Worm (Caenorhabditis elegans) whole organism, L1 larva: ENCODE data around the gene F19C6.3.

Source experiments
- C04F5.9 ChIP-seq: sonication (generic microtip); optimal IDR thresholded peaks from 2 replicates; lab custom pipeline; 2016; ENCODE audit warnings: missing genetic modification characterization, missing compliant biosample characterization
- C16A3.4 ChIP-seq: fragments of 150-350 bp; optimal IDR thresholded peaks from 2 replicates; lab custom pipeline; 2014; ENCODE audit warnings: missing biosample characterization, missing genetic modification characterization
- F16B12.6 ChIP-seq: fragments of 150-350 bp; optimal IDR thresholded peaks from 2 replicates; lab custom pipeline; 2014; ENCODE audit warnings: missing biosample characterization, missing genetic modification characterization
- blmp-1 ChIP-seq: fragments of 150-350 bp; optimal IDR thresholded peaks from 2 replicates; lab custom pipeline; 2014; ENCODE audit warnings: missing biosample characterization, missing genetic modification characterization
- ceh-82 ChIP-seq, 3 experiments: fragments of 150-350 bp in 1 of 3; sonication (generic microtip) in 2 of 3; optimal IDR thresholded peaks; 2 replicates each; lab custom pipeline; 2014 to 2017; ENCODE audit warnings: missing biosample characterization in 3 of 3, missing genetic modification characterization in 3 of 3
- ceh-88 ChIP-seq: fragments of 200-800 bp; sonication (Bioruptor generic); IDR thresholded peaks from 2 replicates; pipeline ENCODE4 v1.3.6; 2022; ENCODE audit warnings: missing genetic modification characterization, missing compliant biosample characterization
- ces-1 ChIP-seq: fragments of 150-350 bp; optimal IDR thresholded peaks from 2 replicates; lab custom pipeline; 2014; ENCODE audit warnings: missing biosample characterization, missing genetic modification reagents, missing genetic modification characterization
- dpl-1 ChIP-seq, 3 experiments: fragments of 150-350 bp in 2 of 3; sonication (generic microtip) in 1 of 3; optimal IDR thresholded peaks; 2 replicates each; lab custom pipeline; 2014 to 2017; ENCODE audit warnings: missing biosample characterization in 3 of 3, missing genetic modification characterization in 3 of 3, missing genetic modification reagents in 3 of 3
- efl-1 ChIP-seq, 4 experiments: fragments of 150-350 bp; optimal IDR thresholded peaks in 3 of 4; peaks in 1 of 4; 1 replicate in 1 of 4; 2 replicates in 3 of 4; lab custom pipeline; 2014; ENCODE audit warnings: missing biosample characterization in 2 of 4, missing genetic modification characterization in 2 of 4, missing genetic modification reagents in 2 of 4
- efl-3 ChIP-seq: fragments of 200-800 bp; sonication (Bioruptor generic); optimal IDR thresholded peaks from 2 replicates; lab custom pipeline; 2018; ENCODE audit warnings: mild to moderate bottlenecking, missing genetic modification characterization, missing compliant biosample characterization
- egl-13 ChIP-seq: sonication (generic microtip); optimal IDR thresholded peaks from 2 replicates; lab custom pipeline; 2016; ENCODE audit warnings: missing genotype, missing genetic modification reagents, missing genetic modification characterization, missing compliant biosample characterization
- egl-27 ChIP-seq, 2 experiments: fragments of 150-350 bp in 1 of 2; sonication (generic microtip); optimal IDR thresholded peaks; 3 replicates each; lab custom pipeline; 2017 to 2018; ENCODE audit warnings: missing biosample characterization in 2 of 2, missing genetic modification characterization in 2 of 2, missing genetic modification reagents in 2 of 2
- elt-2 ChIP-seq: sonication (generic microtip); optimal IDR thresholded peaks from 2 replicates; lab custom pipeline; 2016; ENCODE audit warnings: missing genetic modification characterization, mild to moderate bottlenecking, inconsistent platforms, missing compliant biosample characterization, missing genetic modification reagents
- elt-3 ChIP-seq, 6 experiments: fragments of 150-350 bp in 1 of 6; sonication (generic microtip); optimal IDR thresholded peaks; 2 replicates each; lab custom pipeline; 2017 to 2018; ENCODE audit warnings: missing biosample characterization in 6 of 6, missing genetic modification characterization in 6 of 6, inconsistent platforms in 1 of 6
- fkh-10 ChIP-seq: sonication (generic microtip); optimal IDR thresholded peaks from 2 replicates; lab custom pipeline; 2017; ENCODE audit warnings: missing biosample characterization, missing genetic modification reagents, missing genetic modification characterization
- fkh-4 ChIP-seq: sonication (generic microtip); optimal IDR thresholded peaks from 2 replicates; lab custom pipeline; 2016; ENCODE audit warnings: missing compliant biosample characterization, missing genetic modification characterization, borderline replicate concordance
- grh-1 ChIP-seq: fragments of 200-800 bp; sonication (Bioruptor generic); IDR thresholded peaks from 2 replicates; pipeline ENCODE4 v1.3.6; 2022; ENCODE audit warnings: missing genetic modification reagents, missing genetic modification characterization, missing compliant biosample characterization
- irx-1 ChIP-seq: sonication (generic microtip); optimal IDR thresholded peaks from 2 replicates; lab custom pipeline; 2016; ENCODE audit warnings: missing genetic modification characterization, missing compliant biosample characterization
- isw-1 ChIP-seq: fragments of 200-800 bp; sonication (Bioruptor generic); IDR thresholded peaks from 2 replicates; pipeline ENCODE4 v1.3.6; 2022; ENCODE audit warnings: missing genetic modification characterization, missing compliant biosample characterization
- lin-14 ChIP-seq: fragments of 200-800 bp; sonication (Bioruptor generic); optimal IDR thresholded peaks from 2 replicates; lab custom pipeline; 2018; ENCODE audit warnings: mild to moderate bottlenecking, missing genetic modification characterization, moderate library complexity, missing compliant biosample characterization
- lir-3 ChIP-seq: sonication (generic microtip); optimal IDR thresholded peaks from 2 replicates; lab custom pipeline; 2016; ENCODE audit warnings: mild to moderate bottlenecking, missing genetic modification characterization, moderate library complexity, missing compliant biosample characterization; ENCODE audit not compliant: poor library complexity
- lsy-2 ChIP-seq, 2 experiments: fragments of 150-350 bp; optimal IDR thresholded peaks; 2 replicates each; lab custom pipeline; 2014; ENCODE audit warnings: missing biosample characterization in 2 of 2, missing genetic modification characterization in 2 of 2
- mab-9 ChIP-seq: fragments of 200-800 bp; sonication (Bioruptor generic); IDR thresholded peaks from 2 replicates; pipeline ENCODE4 v1.3.6; 2022; ENCODE audit warnings: missing genetic modification reagents, missing genetic modification characterization, missing compliant biosample characterization
- mdl-1 ChIP-seq, 2 experiments: fragments of 150-350 bp; optimal IDR thresholded peaks; 2 replicates each; lab custom pipeline; 2014 to 2017; ENCODE audit warnings: missing biosample characterization in 2 of 2, missing genetic modification characterization in 2 of 2, inconsistent platforms in 1 of 2
- mef-2 ChIP-seq: fragments of 150-350 bp; optimal IDR thresholded peaks from 2 replicates; lab custom pipeline; 2014; ENCODE audit warnings: missing biosample characterization, missing genetic modification characterization
- nhr-11 ChIP-seq: fragments of 150-350 bp; optimal IDR thresholded peaks from 2 replicates; lab custom pipeline; 2014; ENCODE audit warnings: missing biosample characterization, missing genetic modification characterization
- nhr-12 ChIP-seq: sonication (generic microtip); optimal IDR thresholded peaks from 2 replicates; lab custom pipeline; 2017; ENCODE audit warnings: missing biosample characterization, missing genetic modification characterization
- nhr-19 ChIP-seq: fragments of 200-800 bp; sonication (Bioruptor generic); conservative IDR thresholded peaks from 2 replicates; pipeline ENCODE4 v1.3.6; 2022; ENCODE audit warnings: missing genetic modification characterization, missing compliant biosample characterization
- nhr-20 ChIP-seq: sonication (generic microtip); optimal IDR thresholded peaks from 2 replicates; lab custom pipeline; 2016; ENCODE audit warnings: mild to moderate bottlenecking, missing genetic modification characterization, missing compliant biosample characterization
- nhr-28 ChIP-seq: fragments of 150-350 bp; optimal IDR thresholded peaks from 2 replicates; lab custom pipeline; 2014; ENCODE audit warnings: missing biosample characterization, missing genetic modification characterization
- nhr-47 ChIP-seq: sonication (generic microtip); optimal IDR thresholded peaks from 2 replicates; lab custom pipeline; 2016; ENCODE audit warnings: mild to moderate bottlenecking, missing genetic modification characterization, moderate library complexity, missing compliant biosample characterization
- nhr-71 ChIP-seq: sonication (generic microtip); optimal IDR thresholded peaks from 2 replicates; lab custom pipeline; 2016; ENCODE audit warnings: mild to moderate bottlenecking, missing genetic modification characterization, moderate library complexity, missing compliant biosample characterization
- nhr-84 ChIP-seq: sonication (generic microtip); optimal IDR thresholded peaks from 2 replicates; lab custom pipeline; 2017; ENCODE audit warnings: missing biosample characterization, missing genetic modification characterization
- nhr-85 ChIP-seq: sonication (generic microtip); peaks from one replicate; lab custom pipeline; 2016; ENCODE audit warnings: missing genetic modification characterization, inconsistent platforms, missing compliant biosample characterization
- nhr-90 ChIP-seq: sonication (generic microtip); optimal IDR thresholded peaks from 2 replicates; lab custom pipeline; 2016; ENCODE audit warnings: mild to moderate bottlenecking, missing genetic modification characterization, missing compliant biosample characterization; ENCODE audit not compliant: poor library complexity
- skn-1 ChIP-seq: fragments of 150-350 bp; optimal IDR thresholded peaks from 2 replicates; lab custom pipeline; 2014; ENCODE audit warnings: missing biosample characterization, missing genetic modification characterization
- snpc-4 ChIP-seq: fragments of 150-350 bp; optimal IDR thresholded peaks from 2 replicates; lab custom pipeline; 2014; ENCODE audit warnings: missing biosample characterization, missing genetic modification characterization
- snu-23 ChIP-seq: sonication (generic microtip); optimal IDR thresholded peaks from 2 replicates; lab custom pipeline; 2016; ENCODE audit warnings: missing genetic modification characterization, missing compliant biosample characterization
- sptf-1 ChIP-seq: fragments of 150-350 bp; optimal IDR thresholded peaks from 2 replicates; lab custom pipeline; 2014; ENCODE audit warnings: missing biosample characterization, missing genetic modification characterization
- swsn-7 ChIP-seq: sonication (generic microtip); optimal IDR thresholded peaks from 2 replicates; lab custom pipeline; 2016; ENCODE audit warnings: missing genetic modification characterization, missing compliant biosample characterization
- tbx-2 ChIP-seq: sonication (generic microtip); optimal IDR thresholded peaks from 2 replicates; lab custom pipeline; 2016; ENCODE audit warnings: missing genetic modification characterization, missing compliant biosample characterization
- unc-130 ChIP-seq: fragments of 150-350 bp; optimal IDR thresholded peaks from 2 replicates; lab custom pipeline; 2017; ENCODE audit warnings: missing biosample characterization, missing genetic modification characterization, inconsistent platforms
- unc-62 ChIP-seq: fragments of 150-350 bp; optimal IDR thresholded peaks from 2 replicates; lab custom pipeline; 2014; ENCODE audit warnings: missing biosample characterization, missing genetic modification reagents, missing genetic modification characterization
- zag-1 ChIP-seq: fragments of 150-350 bp; optimal IDR thresholded peaks from 2 replicates; lab custom pipeline; 2014; ENCODE audit warnings: missing biosample characterization, missing genetic modification characterization
- zip-4 ChIP-seq: fragments of 200-800 bp; sonication (Bioruptor generic); optimal IDR thresholded peaks from 2 replicates; lab custom pipeline; 2018; ENCODE audit warnings: mild to moderate bottlenecking, missing genetic modification characterization, moderate library complexity, missing compliant biosample characterization
- ztf-4 ChIP-seq: fragments of 150-350 bp; optimal IDR thresholded peaks from 2 replicates; lab custom pipeline; 2014; ENCODE audit warnings: missing biosample characterization, missing genetic modification characterization

F19C6.3 gene

DNA sequence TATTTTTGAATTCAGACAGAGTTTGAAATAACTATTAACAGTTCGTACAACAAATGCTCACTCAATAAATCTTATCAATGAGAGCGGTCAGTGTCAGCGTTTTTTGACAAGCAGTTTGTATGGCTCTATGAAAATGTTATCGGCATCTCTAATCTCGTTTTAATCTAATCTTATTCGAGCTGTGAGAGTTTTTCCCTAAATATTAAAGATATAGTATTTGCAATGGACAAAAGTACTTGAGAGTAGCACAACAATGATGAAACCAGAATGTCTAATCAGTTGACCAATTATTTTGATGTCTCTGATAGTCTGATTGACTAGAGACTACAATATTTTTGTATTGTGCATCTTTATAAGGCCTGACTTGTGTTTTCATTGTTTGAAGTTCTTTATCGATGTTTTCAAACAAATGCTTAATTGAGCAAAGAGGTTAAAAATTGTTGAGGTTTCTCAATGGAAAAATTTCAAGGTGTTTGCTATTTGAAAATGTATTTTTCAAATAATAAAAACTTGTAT lies 23.6 kb downstream of the F19C6.3 start, which contains the start of gene F19C6.5:
TSS of gene F19C6.5 (minus strand) at position 51 of the 516 bp plus-strand sequence.
- TF ChIP-seq elt-2 (tag; lab: Kevin White, UChicago), result peak; percentile 35
- TF ChIP-seq nhr-90, result no peak
- no peak for TF ChIP-seq nhr-85 (tag; lab: Kevin White, UChicago)

DNA sequence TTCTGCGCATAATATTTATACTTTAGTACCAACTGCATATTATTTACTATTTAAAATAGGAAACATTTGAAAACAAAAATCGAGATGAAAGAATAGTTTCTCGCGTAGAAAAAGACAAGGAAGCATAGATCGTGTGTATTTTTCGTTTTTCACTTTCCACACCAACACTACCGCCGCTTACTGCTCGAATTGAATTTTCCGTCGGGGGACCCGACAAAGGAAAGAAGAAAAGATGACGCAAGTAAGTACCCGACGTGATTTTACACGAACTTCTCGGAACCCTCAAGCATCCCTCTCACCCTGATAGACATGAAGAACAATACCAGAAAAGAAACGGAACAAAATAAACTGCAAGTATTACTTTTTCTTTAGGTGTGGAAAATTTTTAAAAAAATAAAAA lies 27.3 kb downstream of the F19C6.3 start:
- no peak for TF ChIP-seq egl-13 (tag; lab: Kevin White, UChicago)
- TF ChIP-seq mdl-1 (tag; optimal IDR thresholded peaks at IDR 0.05; lab: Kevin White, UChicago), result no peak
- TF ChIP-seq sptf-1 (tag; lab: Kevin White, UChicago), result no peak
- no peak for TF ChIP-seq snpc-4
- peak; percentile 64 for TF ChIP-seq fkh-10 (GFP tag; lab: Kevin White, UChicago)
- TF ChIP-seq ceh-88 (GFP tag; lab: Robert Waterston, UW), result no peak
- TF ChIP-seq irx-1 (tag; lab: Kevin White, UChicago), result no peak
- no peak for TF ChIP-seq egl-27 (tag; optimal IDR thresholded peaks at IDR 0.05; lab: Kevin White, UChicago)
- TF ChIP-seq nhr-84 (tag; lab: Kevin White, UChicago), result no peak
- no peak for TF ChIP-seq lsy-2 (tag; optimal IDR thresholded peaks at IDR 0.05; lab: Kevin White, UChicago)
- peak; percentile 8 for TF ChIP-seq lin-14
- TF ChIP-seq, all 84 proteins: peak for 2

DNA sequence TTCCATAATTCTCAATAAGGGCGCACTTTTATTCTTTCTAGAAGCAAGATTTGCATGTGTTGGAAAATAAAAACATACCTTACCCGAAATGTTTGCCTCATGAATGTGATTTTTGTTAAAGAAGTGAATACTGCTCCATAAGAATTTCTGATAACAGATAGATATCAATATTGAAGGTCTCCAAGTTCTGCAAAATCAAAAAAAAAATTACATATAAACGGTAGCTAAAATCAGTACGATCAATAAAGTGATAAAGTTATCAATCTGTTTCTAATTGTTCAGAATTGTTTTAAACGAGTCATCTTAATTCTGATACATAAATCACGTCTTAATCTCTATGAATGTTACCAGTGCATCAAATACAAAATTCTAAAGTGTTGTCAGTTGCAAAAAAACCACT lies 32.4 kb downstream of the F19C6.3 start, which contains the start of gene mgl-1:
TSS of gene mgl-1 (minus strand) at position 101 of the 400 bp plus-strand sequence.
- no peak for TF ChIP-seq mef-2 (tag; lab: Kevin White, UChicago)
- no peak for TF ChIP-seq ztf-4 (tag; lab: Kevin White, UChicago)
- TF ChIP-seq blmp-1 (tag; lab: Kevin White, UChicago), result no peak
- TF ChIP-seq nhr-47 (tag; lab: Kevin White, UChicago), result no peak
- no peak for TF ChIP-seq F16B12.6 (tag; lab: Kevin White, UChicago)
- no peak for TF ChIP-seq nhr-90
- no peak for TF ChIP-seq C04F5.9
- no peak for TF ChIP-seq fkh-4 (tag; lab: Kevin White, UChicago)
- TF ChIP-seq nhr-71, result no peak
- TF ChIP-seq efl-3, result no peak
- TF ChIP-seq mab-9 (GFP tag; lab: Robert Waterston, UW), result no peak
- no peak for TF ChIP-seq nhr-28 (tag; lab: Kevin White, UChicago)
- TF ChIP-seq lir-3, result no peak
- no peak for TF ChIP-seq C16A3.4
- TF ChIP-seq zag-1, result no peak
- TF ChIP-seq zip-4 (GFP tag; lab: Kevin White, UChicago), result no peak
- no peak for TF ChIP-seq nhr-12
- no peak for TF ChIP-seq nhr-11 (tag; lab: Kevin White, UChicago)
- no peak for TF ChIP-seq lsy-2 (tag; optimal IDR thresholded peaks at IDR 0.05; lab: Kevin White, UChicago)
- TF ChIP-seq, all 84 proteins: peak for 0

DNA sequence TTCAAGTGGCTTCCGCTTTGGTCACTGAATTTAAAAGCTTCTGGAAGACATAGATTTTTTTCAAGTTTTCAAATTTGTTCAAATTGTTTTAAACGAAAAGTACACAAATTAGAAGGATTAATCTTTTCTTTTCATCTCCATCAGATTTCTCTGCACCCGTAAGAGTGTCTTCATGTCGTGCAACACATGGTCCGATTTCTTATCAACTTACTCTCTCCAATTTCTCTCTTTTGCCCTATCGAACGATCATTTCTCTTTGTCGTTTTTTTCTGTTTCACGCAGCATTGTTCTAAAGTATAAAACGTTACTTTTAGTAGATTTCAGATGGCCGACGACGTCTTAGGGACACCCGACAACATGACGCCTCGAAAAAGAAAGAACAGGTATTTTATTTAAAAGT lies 43.3 kb downstream of the F19C6.3 start, which contains the start of gene pssy-1:
TSS of gene pssy-1 (plus strand) at position 318 of the 400 bp plus-strand sequence.
- no peak for TF ChIP-seq skn-1 (tag; lab: Kevin White, UChicago)
- TF ChIP-seq fkh-4 (tag; lab: Kevin White, UChicago), result no peak
- TF ChIP-seq nhr-71, result peak; percentile 25
- no peak for TF ChIP-seq ces-1 (GFP tag; lab: Kevin White, UChicago)
- no peak for TF ChIP-seq tbx-2 (tag; lab: Kevin White, UChicago)
- TF ChIP-seq zip-4 (GFP tag; lab: Kevin White, UChicago), result no peak
- TF ChIP-seq unc-62 (GFP tag; lab: Kevin White, UChicago), result no peak
- TF ChIP-seq dpl-1 (GFP tag; optimal IDR thresholded peaks at IDR 0.05; lab: Kevin White, UChicago), result no peak
- TF ChIP-seq grh-1, result no peak
- no peak for TF ChIP-seq swsn-7 (tag; lab: Kevin White, UChicago)
- no peak for TF ChIP-seq efl-1 (optimal IDR thresholded peaks at IDR 0.05; lab: Kevin White, UChicago)
- TF ChIP-seq efl-1 (GFP tag; optimal IDR thresholded peaks at IDR 0.05 in 1 of 2; lab: Kevin White, UChicago), result peak in 1 of 2 experiments; percentile 38
- peak; percentile 33 for TF ChIP-seq nhr-85 (tag; lab: Kevin White, UChicago)
- TF ChIP-seq egl-13 (tag; lab: Kevin White, UChicago), result no peak
- no peak for TF ChIP-seq ceh-82 (tag; optimal IDR thresholded peaks at IDR 0.05; lab: Kevin White, UChicago)
- no peak for TF ChIP-seq nhr-19 (GFP tag; lab: Robert Waterston, UW)
- TF ChIP-seq isw-1 (GFP tag; lab: Robert Waterston, UW), result no peak
- peak in 1 of 6 experiments; percentile 26 for TF ChIP-seq elt-3 (tag; optimal IDR thresholded peaks at IDR 0.05; lab: Kevin White, UChicago)
- no peak for TF ChIP-seq sptf-1 (tag; lab: Kevin White, UChicago)
- no peak for TF ChIP-seq lir-3
- TF ChIP-seq unc-130 (tag; lab: Kevin White, UChicago), result peak; percentile 11
- TF ChIP-seq blmp-1 (tag; lab: Kevin White, UChicago), result peak; percentile 68
- TF ChIP-seq nhr-47 (tag; lab: Kevin White, UChicago), result no peak
- peak; percentile 50 for TF ChIP-seq nhr-20 (tag; lab: Kevin White, UChicago)
- no peak for TF ChIP-seq ztf-4 (tag; lab: Kevin White, UChicago)
- TF ChIP-seq snu-23 (GFP tag; lab: Kevin White, UChicago), result no peak
